Worm (Caenorhabditis elegans) whole organism, early embryonic: ENCODE measurements around the gene ifas-1.

Experiments used
- B0310.2 ChIP-seq: sonication (generic microtip); optimal IDR thresholded peaks from 2 replicates; lab custom pipeline; 2016; ENCODE audit warnings: mild to moderate bottlenecking, missing genetic modification characterization, missing compliant biosample characterization
- F13C5.2 ChIP-seq: sonication (generic microtip); optimal IDR thresholded peaks from 2 replicates; lab custom pipeline; 2017; ENCODE audit warnings: mild to moderate bottlenecking, missing genetic modification characterization, inconsistent platforms, missing compliant biosample characterization
- aly-1 ChIP-seq: sonication (generic microtip); optimal IDR thresholded peaks from 2 replicates; lab custom pipeline; 2016; ENCODE audit warnings: missing genetic modification characterization, missing compliant biosample characterization
- ama-1 ChIP-seq: fragments of 150-350 bp; optimal IDR thresholded peaks from 2 replicates; lab custom pipeline; 2014
- ceh-13 ChIP-seq: fragments of 200-800 bp; sonication (Bioruptor generic); optimal IDR thresholded peaks from 2 replicates; lab custom pipeline; 2018; ENCODE audit warnings: mild to moderate bottlenecking, missing genetic modification characterization, missing compliant biosample characterization
- ceh-36 ChIP-seq: sonication (generic microtip); optimal IDR thresholded peaks from 2 replicates; lab custom pipeline; 2016; ENCODE audit warnings: missing genetic modification characterization, inconsistent platforms, missing compliant biosample characterization
- ets-7 ChIP-seq: sonication (generic microtip); optimal IDR thresholded peaks from 2 replicates; lab custom pipeline; 2016; ENCODE audit warnings: missing genotype, missing genetic modification characterization, missing compliant biosample characterization
- flt-1 ChIP-seq: fragments of 200-800 bp; sonication (Bioruptor generic); IDR thresholded peaks from 2 replicates; pipeline ENCODE4 v1.3.6; 2022; ENCODE audit warnings: missing genetic modification characterization, missing compliant biosample characterization
- hmbx-1 ChIP-seq: sonication (generic microtip); optimal IDR thresholded peaks from 2 replicates; lab custom pipeline; 2016; ENCODE audit warnings: mild to moderate bottlenecking, missing genetic modification characterization, missing compliant biosample characterization
- hmg-4 ChIP-seq: fragments of 200-800 bp; sonication (Bioruptor generic); optimal IDR thresholded peaks from 2 replicates; lab custom pipeline; 2018; ENCODE audit warnings: mild to moderate bottlenecking, missing genetic modification characterization, missing compliant biosample characterization
- hnd-1 ChIP-seq: sonication (generic microtip); optimal IDR thresholded peaks from 2 replicates; lab custom pipeline; 2016; ENCODE audit warnings: missing genetic modification characterization, missing compliant biosample characterization
- pes-1 ChIP-seq: fragments of 200-800 bp; sonication (Bioruptor generic); IDR thresholded peaks from 2 replicates; pipeline ENCODE4 v1.3.6; 2022; ENCODE audit warnings: missing genetic modification reagents, missing genetic modification characterization, missing compliant biosample characterization
- scrt-1 ChIP-seq: fragments of 200-800 bp; sonication (Bioruptor generic); IDR thresholded peaks from 2 replicates; pipeline ENCODE4 v1.3.6; 2022; ENCODE audit warnings: missing genetic modification characterization, missing compliant biosample characterization
- sea-1 ChIP-seq: fragments of 200-800 bp; sonication (Bioruptor generic); conservative IDR thresholded peaks from 2 replicates; pipeline ENCODE4 v1.3.6; 2022; ENCODE audit warnings: missing genetic modification characterization, missing compliant biosample characterization
- tbx-11 ChIP-seq: fragments of 200-800 bp; sonication (Bioruptor generic); IDR thresholded peaks from 2 replicates; pipeline ENCODE4 v1.3.6; 2022; ENCODE audit warnings: missing genetic modification characterization, missing compliant biosample characterization
- tbx-37 ChIP-seq: fragments of 200-800 bp; sonication (Bioruptor generic); conservative IDR thresholded peaks from 2 replicates; pipeline ENCODE4 v1.3.6; 2022; ENCODE audit warnings: missing genetic modification reagents, missing genetic modification characterization, missing compliant biosample characterization
- tra-4 ChIP-seq: sonication (generic microtip); optimal IDR thresholded peaks from 2 replicates; lab custom pipeline; 2017; ENCODE audit warnings: missing genetic modification characterization, missing compliant biosample characterization

The ifas-1 gene

ce11 chrII:3688333-3688732 lies at the start of gene ifas-1:
ifas-1 (minus strand) TSS chrII:3688719.
- TF ChIP-seq F13C5.2 (tag; lab: Kevin White, UChicago): no peak
- TF ChIP-seq ceh-36 (tag; lab: Kevin White, UChicago): no peak
- no peak for TF ChIP-seq ets-7
- TF ChIP-seq hmbx-1 (tag; lab: Kevin White, UChicago): no peak
- TF ChIP-seq hmg-4 (GFP tag; lab: Kevin White, UChicago): no peak
- no peak for TF ChIP-seq tra-4 (tag; lab: Kevin White, UChicago)
- TF ChIP-seq hnd-1 (tag; lab: Kevin White, UChicago): no peak
- no peak for TF ChIP-seq pes-1
- TF ChIP-seq B0310.2 (tag; lab: Kevin White, UChicago): no peak
- TF ChIP-seq aly-1: no peak
- TF ChIP-seq tbx-37 (GFP tag; lab: Robert Waterston, UW): no peak
- no peak for TF ChIP-seq tbx-11 (GFP tag; lab: Robert Waterston, UW)
- no peak for TF ChIP-seq ama-1
- TF ChIP-seq sea-1 (GFP tag; lab: Robert Waterston, UW): no peak
- no peak for TF ChIP-seq flt-1 (GFP tag; lab: Robert Waterston, UW)
- no peak for TF ChIP-seq ceh-13 (GFP tag; lab: Kevin White, UChicago)
- no peak for TF ChIP-seq scrt-1 (GFP tag; lab: Robert Waterston, UW)

- TF ChIP-seq hmbx-1 (tag; lab: Kevin White, UChicago) (no peak), hmg-4 (GFP tag; lab: Kevin White, UChicago) (no peak), pes-1 (no peak), aly-1 (no peak), scrt-1 (GFP tag; lab: Robert Waterston, UW) (no peak), tbx-37 (GFP tag; lab: Robert Waterston, UW) (no peak), B0310.2 (tag; lab: Kevin White, UChicago) (no peak), ceh-13 (GFP tag; lab: Kevin White, UChicago) (no peak), flt-1 (GFP tag; lab: Robert Waterston, UW) (no peak), tbx-11 (GFP tag; lab: Robert Waterston, UW) (no peak), ceh-36 (tag; lab: Kevin White, UChicago) (no peak), tra-4 (tag; lab: Kevin White, UChicago) (no peak), sea-1 (GFP tag; lab: Robert Waterston, UW) (no peak), F13C5.2 (tag; lab: Kevin White, UChicago) (no peak), ama-1 (no peak), ets-7 (no peak), hnd-1 (tag; lab: Kevin White, UChicago) (no peak)
These were observed 48.4 kb upstream of the ifas-1 start, which contains the start of gene F12E12.6 for ce11 chrII:3736893-3737375. F12E12.6 (minus strand) TSS chrII:3736943.

- TF ChIP-seq tbx-11 (GFP tag; lab: Robert Waterston, UW) (no peak), pes-1 (no peak), ceh-36 (tag; lab: Kevin White, UChicago) (no peak), hnd-1 (tag; lab: Kevin White, UChicago) (no peak), F13C5.2 (tag; lab: Kevin White, UChicago) (no peak), flt-1 (GFP tag; lab: Robert Waterston, UW) (no peak), ceh-13 (GFP tag; lab: Kevin White, UChicago) (no peak), sea-1 (GFP tag; lab: Robert Waterston, UW) (no peak), scrt-1 (GFP tag; lab: Robert Waterston, UW) (no peak), hmbx-1 (tag; lab: Kevin White, UChicago) (no peak), hmg-4 (GFP tag; lab: Kevin White, UChicago) (no peak)
These were observed 43.2 kb upstream of the ifas-1 start, which contains the start of the genes sdz-12 and bath-31 for ce11 chrII:3731723-3732122. sdz-12 (minus strand) TSS chrII:3731823. bath-31 (plus strand) TSS chrII:3731973.

ce11 chrII:3727996-3728395 lies 39.5 kb upstream of the ifas-1 start, which contains the start of gene C46E10.8:
C46E10.8 (minus strand) TSS chrII:3728096.
- no peak for TF ChIP-seq tra-4 (tag; lab: Kevin White, UChicago)
- no peak for TF ChIP-seq flt-1 (GFP tag; lab: Robert Waterston, UW)
- TF ChIP-seq ama-1: no peak
- TF ChIP-seq tbx-37 (GFP tag; lab: Robert Waterston, UW): no peak
- no peak for TF ChIP-seq B0310.2 (tag; lab: Kevin White, UChicago)
- TF ChIP-seq hnd-1 (tag; lab: Kevin White, UChicago): no peak
- TF ChIP-seq hmbx-1 (tag; lab: Kevin White, UChicago): no peak
- TF ChIP-seq hmg-4 (GFP tag; lab: Kevin White, UChicago): no peak

- TF ChIP-seq ets-7: no peak
- TF ChIP-seq hmbx-1 (tag; lab: Kevin White, UChicago): no peak
- no peak for TF ChIP-seq pes-1
- no peak for TF ChIP-seq F13C5.2 (tag; lab: Kevin White, UChicago)
- TF ChIP-seq ceh-36 (tag; lab: Kevin White, UChicago): no peak
- no peak for TF ChIP-seq sea-1 (GFP tag; lab: Robert Waterston, UW)
- no peak for TF ChIP-seq hmg-4 (GFP tag; lab: Kevin White, UChicago)
- TF ChIP-seq ama-1: no peak
- TF ChIP-seq tbx-37 (GFP tag; lab: Robert Waterston, UW): no peak
- TF ChIP-seq aly-1: no peak
- no peak for TF ChIP-seq scrt-1 (GFP tag; lab: Robert Waterston, UW)
- TF ChIP-seq tra-4 (tag; lab: Kevin White, UChicago): no peak
- TF ChIP-seq flt-1 (GFP tag; lab: Robert Waterston, UW): no peak
These were observed 35.7 kb upstream of the ifas-1 start, which contains the start of gene C46E10.1 for ce11 chrII:3724175-3724715. C46E10.1 (plus strand) TSS chrII:3724225.

- TF ChIP-seq ama-1 (no peak), hnd-1 (tag; lab: Kevin White, UChicago) (no peak), tbx-37 (GFP tag; lab: Robert Waterston, UW) (no peak), aly-1 (no peak), F13C5.2 (tag; lab: Kevin White, UChicago) (no peak)
These were observed 32.5 kb upstream of the ifas-1 start, which contains the start of gene C46E10.3 for ce11 chrII:3721016-3721415. C46E10.3 (plus strand) TSS chrII:3721316.

- no peak for TF ChIP-seq sea-1 (GFP tag; lab: Robert Waterston, UW)
- TF ChIP-seq B0310.2 (tag; lab: Kevin White, UChicago): no peak
- TF ChIP-seq hmg-4 (GFP tag; lab: Kevin White, UChicago): no peak
- no peak for TF ChIP-seq scrt-1 (GFP tag; lab: Robert Waterston, UW)
- no peak for TF ChIP-seq tra-4 (tag; lab: Kevin White, UChicago)
- TF ChIP-seq hmbx-1 (tag; lab: Kevin White, UChicago): no peak
- TF ChIP-seq tbx-37 (GFP tag; lab: Robert Waterston, UW): no peak
- no peak for TF ChIP-seq ets-7
- no peak for TF ChIP-seq aly-1
- no peak for TF ChIP-seq ama-1
These were observed 28.4 kb upstream of the ifas-1 start, which contains the start of gene fbxc-52 for ce11 chrII:3716961-3717360. fbxc-52 (plus strand) TSS chrII:3717261.
